Worm (Caenorhabditis elegans): Measurements from ENCODE around the gene str-198.

ce11 chrV:16023559-16023958 lies 24.0 kb upstream of the str-198 start:
- TF ChIP-seq nhr-12 (tag; optimal IDR thresholded peaks at IDR 0.05) (no peak), unc-39 (tag; optimal IDR thresholded peaks at IDR 0.05) (no peak), unc-62 (GFP tag; optimal IDR thresholded peaks at IDR 0.05) (no peak), ztf-11 (tag; optimal IDR thresholded peaks at IDR 0.05) (no peak), lin-13 (tag; optimal IDR thresholded peaks at IDR 0.05) (no peak), ceh-39 (tag; optimal IDR thresholded peaks at IDR 0.05) (no peak), ces-1 (GFP tag; optimal IDR thresholded peaks at IDR 0.05) (no peak), nhr-28 (tag; optimal IDR thresholded peaks at IDR 0.05) (no peak), blmp-1 (tag; optimal IDR thresholded peaks at IDR 0.05) (no peak), nhr-76 (tag; optimal IDR thresholded peaks at IDR 0.05) (no peak), nhr-237 (tag; optimal IDR thresholded peaks at IDR 0.05) (no peak), ceh-83 (GFP tag; optimal IDR thresholded peaks at IDR 0.05) (no peak), unc-120 (tag; optimal IDR thresholded peaks at IDR 0.05; ENCODE audit: poor library complexity, severe bottlenecking) (no peak), pha-4 (tag; optimal IDR thresholded peaks at IDR 0.05) (no peak)

Data from whole organism, mixed stage, embryonic.